Fruit fly (Drosophila melanogaster): ENCODE results near the gene CG43390.

- no peak for TF ChIP-seq Sox102F (GFP tag; optimal IDR thresholded peaks at IDR 0.05)
- TF ChIP-seq mam (GFP tag; optimal IDR thresholded peaks at IDR 0.05) = no peak
- no peak for TF ChIP-seq Doc3 (GFP tag; IDR thresholded peaks at IDR 0.05; ENCODE audit: partially characterized antibody)
- TF ChIP-seq CG14050 (GFP tag; IDR thresholded peaks at IDR 0.05) = no peak
- TF ChIP-seq CG7745 (tag; optimal IDR thresholded peaks at IDR 0.05) = no peak
- TF ChIP-seq cwo (GFP tag; optimal IDR thresholded peaks at IDR 0.05) = peak; percentile 14
- TF ChIP-seq CTCF (GFP tag; optimal IDR thresholded peaks at IDR 0.05) = no peak
- TF ChIP-seq CG11695 (GFP tag; IDR thresholded peaks at IDR 0.05) = 0 out of 3 replicates have a peak, but pooled peaks have one; percentile 10
- TF ChIP-seq stwl (tag; optimal IDR thresholded peaks at IDR 0.05) = no peak
- TF ChIP-seq onecut (GFP tag; IDR thresholded peaks at IDR 0.05) = no peak
These were observed 48.5 kb downstream of the CG43390 start for dm6 chr3L:11531300-11531699.
